Fruit fly (Drosophila melanogaster): ENCODE results near the gene CG5646.

Gene CG5646

dm6 chr3R:27558660-27559319, 2.3 kb downstream of the CG5646 start, which contains the start of gene Klp98A (continued):
- TF ChIP-seq CG10209 (GFP tag; optimal IDR thresholded peaks at IDR 0.05) = no peak
- no peak for TF ChIP-seq CG12071 (GFP tag; optimal IDR thresholded peaks at IDR 0.05)
- TF ChIP-seq kni (GFP tag; optimal IDR thresholded peaks at IDR 0.05) = peak; percentile 29
- TF ChIP-seq unpg (GFP tag; optimal IDR thresholded peaks at IDR 0.05) = peak; percentile 24
- no peak for TF ChIP-seq sima (GFP tag; optimal IDR thresholded peaks at IDR 0.05)
- no peak for TF ChIP-seq lmd (GFP tag; IDR thresholded peaks at IDR 0.05)
- peak; percentile 50 for TF ChIP-seq gro (GFP tag; optimal IDR thresholded peaks at IDR 0.05)
- no peak for TF ChIP-seq tap (tag; optimal IDR thresholded peaks at IDR 0.05)
- TF ChIP-seq CG16863 (GFP tag; optimal IDR thresholded peaks at IDR 0.05) = no peak
- peak; percentile 54 for TF ChIP-seq CG17829 (tag; optimal IDR thresholded peaks at IDR 0.05)
- no peak for TF ChIP-seq emc (GFP tag; optimal IDR thresholded peaks at IDR 0.05)
- peak; percentile 17 for TF ChIP-seq CG12155 (GFP tag; optimal IDR thresholded peaks at IDR 0.05)
- no peak for TF ChIP-seq H2.0 (GFP tag; IDR thresholded peaks at IDR 0.05)
- TF ChIP-seq CG13123 (GFP tag; optimal IDR thresholded peaks at IDR 0.05) = no peak
- peak; percentile 77 for TF ChIP-seq trem (tag; optimal IDR thresholded peaks at IDR 0.05)
- TF ChIP-seq CG15011 (GFP tag; optimal IDR thresholded peaks at IDR 0.05) = no peak
- TF ChIP-seq HmgD (GFP tag; optimal IDR thresholded peaks at IDR 0.05) = peak; percentile 55
- TF ChIP-seq vvl (GFP tag; IDR thresholded peaks at IDR 0.05) = peak; percentile 17; the same call in 1 of the 2 replicates
- peak; percentile 99 for TF ChIP-seq gfzf (GFP tag; optimal IDR thresholded peaks at IDR 0.05)
- peak; percentile 68 for TF ChIP-seq CG15514 (GFP tag; optimal IDR thresholded peaks at IDR 0.05)
- TF ChIP-seq NC2β (GFP tag; optimal IDR thresholded peaks at IDR 0.05) = peak; percentile 30
- TF ChIP-seq peb (GFP tag; IDR thresholded peaks at IDR 0.05) = no peak
- TF ChIP-seq Sry-δ (GFP tag; optimal IDR thresholded peaks at IDR 0.05) = peak; percentile 52
- TF ChIP-seq exex (tag; optimal IDR thresholded peaks at IDR 0.05) = no peak
- no peak for TF ChIP-seq CG18476 (GFP tag; optimal IDR thresholded peaks at IDR 0.05)
- no peak for TF ChIP-seq Lim3 (GFP tag; IDR thresholded peaks at IDR 0.05)
- TF ChIP-seq HLHmδ (GFP tag; optimal IDR thresholded peaks at IDR 0.05) = peak; percentile 71
- 0 out of 4 replicates have a peak, but pooled peaks have one; percentile 63 for TF ChIP-seq chinmo (GFP tag; IDR thresholded peaks at IDR 0.05; ENCODE audit: partially characterized antibody)
- TF ChIP-seq CG31388 (GFP tag; optimal IDR thresholded peaks at IDR 0.05) = no peak
- peak; percentile 68 for TF ChIP-seq HmgZ (tag; optimal IDR thresholded peaks at IDR 0.05)
- TF ChIP-seq Jarid2 (GFP tag; optimal IDR thresholded peaks at IDR 0.05) = no peak
- no peak for TF ChIP-seq CG16813 (GFP tag; IDR thresholded peaks at IDR 0.05; ENCODE audit: partially characterized antibody)
- no peak for TF ChIP-seq aop (GFP tag; IDR thresholded peaks at IDR 0.05)
- TF ChIP-seq CG14014 (GFP tag; IDR thresholded peaks at IDR 0.05) = no peak
- no peak for TF ChIP-seq Stat92E (GFP tag; optimal IDR thresholded peaks at IDR 0.05)
- TF ChIP-seq oc (tag; optimal IDR thresholded peaks at IDR 0.05) = no peak
- no peak for TF ChIP-seq CG12744 (GFP tag; optimal IDR thresholded peaks at IDR 0.05)
- no peak for TF ChIP-seq pfk (GFP tag; optimal IDR thresholded peaks at IDR 0.05)
- peak; percentile 12 for TF ChIP-seq Nf-YC (tag; optimal IDR thresholded peaks at IDR 0.05)
- TF ChIP-seq slp2 (GFP tag; optimal IDR thresholded peaks at IDR 0.05) = no peak
- TF ChIP-seq az2 (GFP tag; optimal IDR thresholded peaks at IDR 0.05) = no peak
- TF ChIP-seq CG4730 (GFP tag; IDR thresholded peaks at IDR 0.05) = no peak
- TF ChIP-seq CG15696 (tag; optimal IDR thresholded peaks at IDR 0.05) = no peak
- no peak for TF ChIP-seq Asciz (GFP tag; optimal IDR thresholded peaks at IDR 0.05)
- no peak for TF ChIP-seq CG3281 (GFP tag; optimal IDR thresholded peaks at IDR 0.05)
- TF ChIP-seq Dbx (GFP tag; IDR thresholded peaks at IDR 0.05) = 0 out of 3 replicates have a peak, but pooled peaks have one; percentile 6
- no peak for TF ChIP-seq CG10543 (GFP tag; optimal IDR thresholded peaks at IDR 0.05)
- TF ChIP-seq CG2129 (GFP tag; IDR thresholded peaks at IDR 0.05; ENCODE audit: partially characterized antibody) = no peak
- TF ChIP-seq luna (GFP tag; optimal IDR thresholded peaks at IDR 0.05) = no peak

Data from whole organism, embryonic.